Fruit fly (Drosophila melanogaster): Measurements from ENCODE around the gene rdgC.

The rdgC gene

dm6 chr3L:20237167-20237566, 10.7 kb upstream of the rdgC start:
- TF ChIP-seq CG14655 (GFP tag; optimal IDR thresholded peaks at IDR 0.05) (no peak), gl (tag; optimal IDR thresholded peaks at IDR 0.05) (no peak), Pif1A (GFP tag; optimal IDR thresholded peaks at IDR 0.05) (no peak), EcR (GFP tag; optimal IDR thresholded peaks at IDR 0.05) (no peak), CG8159 (tag; optimal IDR thresholded peaks at IDR 0.05) (no peak), CG17806 (tag; optimal IDR thresholded peaks at IDR 0.05) (no peak), fd96Ca (GFP tag; IDR thresholded peaks at IDR 0.05) (no peak), CG15710 (tag; optimal IDR thresholded peaks at IDR 0.05) (no peak), Ets98B (GFP tag; IDR thresholded peaks at IDR 0.05) (no peak), CG34367 (tag; optimal IDR thresholded peaks at IDR 0.05) (no peak), CG13204 (GFP tag; optimal IDR thresholded peaks at IDR 0.05) (no peak)

DNA sequence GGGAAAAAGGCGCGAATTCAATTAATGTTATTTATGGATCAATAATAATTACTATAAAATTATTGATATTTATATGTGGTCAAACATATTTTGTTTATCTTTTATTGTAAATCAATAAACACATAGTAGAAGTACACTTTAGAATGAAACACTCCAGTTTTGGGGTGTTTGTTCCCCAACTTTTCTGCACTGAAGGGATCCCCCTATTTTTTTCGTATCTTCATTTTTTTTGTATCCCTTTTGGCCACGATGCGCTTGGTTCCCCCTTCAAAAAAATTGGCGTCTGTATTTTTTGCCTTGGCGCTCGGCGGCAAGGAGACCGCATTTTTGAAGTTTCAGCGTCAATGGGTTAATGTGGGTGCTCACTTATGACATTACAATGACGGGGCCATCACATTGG, 7.1 kb upstream of the rdgC start, which contains the start of gene Clc:
TSS of gene Clc (plus strand) at position 301 of the 400 bp plus-strand sequence.
- no peak for TF ChIP-seq fd96Ca (GFP tag; IDR thresholded peaks at IDR 0.05)
- TF ChIP-seq CG13204 (GFP tag; optimal IDR thresholded peaks at IDR 0.05) = no peak
- no peak for TF ChIP-seq EcR (GFP tag; optimal IDR thresholded peaks at IDR 0.05)

DNA sequence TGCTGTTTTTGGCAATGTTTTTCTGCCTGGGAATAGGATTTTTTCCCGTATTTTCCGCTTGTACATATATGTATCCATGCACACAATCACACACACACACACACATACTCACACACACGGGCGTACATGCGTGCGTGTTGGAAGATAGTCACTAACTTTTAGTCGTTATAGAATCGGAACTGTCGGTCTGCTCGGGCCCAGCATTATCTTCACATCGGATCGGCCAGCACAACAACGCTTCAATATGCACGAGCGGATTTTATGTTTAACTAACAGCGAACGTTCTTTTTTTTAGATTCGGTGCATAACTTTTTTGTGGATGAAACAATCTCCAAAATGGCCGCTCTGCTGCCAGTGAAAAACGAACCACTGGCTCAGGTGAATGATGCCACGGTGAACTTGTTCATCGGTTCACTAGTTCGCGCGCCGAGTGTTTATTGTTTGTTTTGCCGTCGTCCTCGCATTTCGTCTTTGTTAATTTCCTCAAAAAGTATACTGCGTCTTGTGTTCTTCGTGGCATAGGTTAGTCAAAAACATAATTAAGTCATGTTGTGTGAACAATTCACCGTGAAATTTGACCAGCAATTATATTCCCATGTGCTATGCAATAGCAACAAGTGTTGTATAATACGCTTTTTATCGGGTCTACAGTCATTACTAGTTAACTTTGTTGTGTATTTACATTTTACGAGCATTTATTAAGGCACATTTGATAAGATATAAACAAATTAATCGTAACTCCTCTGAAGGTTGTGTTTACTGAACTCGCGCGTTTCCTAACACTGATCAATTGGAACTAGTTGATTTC, 6.5 kb upstream of the rdgC start, which contains the start of the genes CG6951 and CG17233:
TSS of gene CG6951 (plus strand) at position 105 of the 808 bp plus-strand sequence.
TSS of gene CG17233 (minus strand) at position 741 of the 808 bp plus-strand sequence.
- TF ChIP-seq Ets98B (GFP tag; IDR thresholded peaks at IDR 0.05) = no peak
- TF ChIP-seq D1 (tag; optimal IDR thresholded peaks at IDR 0.05) = no peak
- 0 out of 3 replicates have a peak, but pooled peaks have one; percentile 7 for TF ChIP-seq CG4496 (GFP tag; IDR thresholded peaks at IDR 0.05)
- no peak for TF ChIP-seq gl (tag; optimal IDR thresholded peaks at IDR 0.05)
- no peak for TF ChIP-seq Snoo (tag; optimal IDR thresholded peaks at IDR 0.05)
- 0 out of 2 replicates have a peak, but pooled peaks have one; percentile 21 for TF ChIP-seq CG32121 (GFP tag; IDR thresholded peaks at IDR 0.05)
- no peak for TF ChIP-seq CG14655 (GFP tag; optimal IDR thresholded peaks at IDR 0.05)
- TF ChIP-seq CG15710 (tag; optimal IDR thresholded peaks at IDR 0.05) = no peak
- TF ChIP-seq Pif1A (GFP tag; optimal IDR thresholded peaks at IDR 0.05) = no peak
- TF ChIP-seq CG9948 (tag; optimal IDR thresholded peaks at IDR 0.05) = no peak
- no peak for TF ChIP-seq CG13204 (GFP tag; optimal IDR thresholded peaks at IDR 0.05)
- peak; percentile 21 for TF ChIP-seq EcR (GFP tag; optimal IDR thresholded peaks at IDR 0.05)
- no peak for TF ChIP-seq CG17806 (tag; optimal IDR thresholded peaks at IDR 0.05)
- no peak for TF ChIP-seq Pif1B (GFP tag; optimal IDR thresholded peaks at IDR 0.05)
- TF ChIP-seq CG12605 (GFP tag; IDR thresholded peaks at IDR 0.05) = no peak
- no peak for TF ChIP-seq CG8159 (tag; optimal IDR thresholded peaks at IDR 0.05)
- no peak for TF ChIP-seq rn (GFP tag; IDR thresholded peaks at IDR 0.05)
- TF ChIP-seq CG34367 (tag; optimal IDR thresholded peaks at IDR 0.05) = no peak

- TF ChIP-seq CG8301 (tag; optimal IDR thresholded peaks at IDR 0.05) = peak; percentile 15
- peak; percentile 81 for TF ChIP-seq CG4496 (GFP tag; IDR thresholded peaks at IDR 0.05)
- no peak for TF ChIP-seq gl (tag; optimal IDR thresholded peaks at IDR 0.05)
- TF ChIP-seq CG12605 (GFP tag; IDR thresholded peaks at IDR 0.05) = no peak; the same call in none of the 2 replicates
- TF ChIP-seq CG15710 (tag; optimal IDR thresholded peaks at IDR 0.05) = peak; percentile 48
- peak; percentile 45 for TF ChIP-seq Snoo (tag; optimal IDR thresholded peaks at IDR 0.05)
- peak; percentile 47 for TF ChIP-seq CG9948 (tag; optimal IDR thresholded peaks at IDR 0.05)
- TF ChIP-seq CG17806 (tag; optimal IDR thresholded peaks at IDR 0.05) = peak; percentile 19
- no peak for TF ChIP-seq Pif1A (GFP tag; optimal IDR thresholded peaks at IDR 0.05)
- TF ChIP-seq CG13204 (GFP tag; optimal IDR thresholded peaks at IDR 0.05) = no peak
- no peak for TF ChIP-seq CG10348 (GFP tag; IDR thresholded peaks at IDR 0.05)
- no peak for TF ChIP-seq D1 (tag; optimal IDR thresholded peaks at IDR 0.05)
- TF ChIP-seq CG14655 (GFP tag; optimal IDR thresholded peaks at IDR 0.05) = no peak
- TF ChIP-seq Ets98B (GFP tag; IDR thresholded peaks at IDR 0.05) = peak; percentile 50; the same call in 1 of the 2 replicates
- TF ChIP-seq CG8159 (tag; optimal IDR thresholded peaks at IDR 0.05) = peak; percentile 53
- no peak for TF ChIP-seq fd96Ca (GFP tag; IDR thresholded peaks at IDR 0.05)
- TF ChIP-seq EcR (GFP tag; optimal IDR thresholded peaks at IDR 0.05) = no peak
- TF ChIP-seq rn (GFP tag; IDR thresholded peaks at IDR 0.05) = 0 out of 2 replicates have a peak, but pooled peaks have one; percentile 10
- TF ChIP-seq CG34367 (tag; optimal IDR thresholded peaks at IDR 0.05) = peak; percentile 29
- TF ChIP-seq Pif1B (GFP tag; optimal IDR thresholded peaks at IDR 0.05) = peak; percentile 39
- peak; percentile 61; the same call in 1 of the 2 replicates for TF ChIP-seq CG32121 (GFP tag; IDR thresholded peaks at IDR 0.05)
Measured at dm6 chr3L:20241987-20242982, 5.6 kb upstream of the rdgC start.

DNA sequence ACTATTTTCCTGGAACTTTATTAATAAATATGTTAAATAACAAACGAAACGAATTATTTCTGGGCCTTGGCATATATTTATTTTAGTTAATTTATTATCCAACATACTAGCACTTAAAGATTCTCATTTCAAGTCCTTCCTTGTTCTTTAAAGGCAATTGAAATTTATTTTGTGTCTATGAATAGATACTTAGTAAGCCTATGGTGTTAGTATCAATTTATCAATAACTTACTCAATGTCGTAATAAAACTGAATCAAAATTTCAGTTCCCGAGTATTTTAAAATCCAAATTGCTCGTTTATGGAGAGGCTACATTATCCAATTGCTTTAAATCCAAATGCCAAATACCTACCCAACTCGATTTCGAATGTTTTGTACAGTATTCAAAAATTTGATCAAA, 17.6 kb downstream of the rdgC start, which contains the start of gene CG32228:
TSS of gene CG32228 (plus strand) at position 301 of the 400 bp plus-strand sequence.
- TF ChIP-seq D1 (tag; optimal IDR thresholded peaks at IDR 0.05) (no peak), CG15710 (tag; optimal IDR thresholded peaks at IDR 0.05) (no peak), Ets98B (GFP tag; IDR thresholded peaks at IDR 0.05) (no peak), CG32121 (GFP tag; IDR thresholded peaks at IDR 0.05) (no peak), CG8301 (tag; optimal IDR thresholded peaks at IDR 0.05) (no peak), CG12605 (GFP tag; IDR thresholded peaks at IDR 0.05) (no peak), CG34367 (tag; optimal IDR thresholded peaks at IDR 0.05) (no peak), CG9948 (tag; optimal IDR thresholded peaks at IDR 0.05) (no peak), CG4496 (GFP tag; IDR thresholded peaks at IDR 0.05) (no peak), CG13204 (GFP tag; optimal IDR thresholded peaks at IDR 0.05) (no peak), Pif1B (GFP tag; optimal IDR thresholded peaks at IDR 0.05) (no peak), CG8159 (tag; optimal IDR thresholded peaks at IDR 0.05) (no peak), fd96Ca (GFP tag; IDR thresholded peaks at IDR 0.05) (no peak), CG10348 (GFP tag; IDR thresholded peaks at IDR 0.05) (no peak), rn (GFP tag; IDR thresholded peaks at IDR 0.05) (no peak), CG17806 (tag; optimal IDR thresholded peaks at IDR 0.05) (no peak), Pif1A (GFP tag; optimal IDR thresholded peaks at IDR 0.05) (no peak)
